Worm (Caenorhabditis elegans): ENCODE data around the gene cit-1.2.

DNA sequence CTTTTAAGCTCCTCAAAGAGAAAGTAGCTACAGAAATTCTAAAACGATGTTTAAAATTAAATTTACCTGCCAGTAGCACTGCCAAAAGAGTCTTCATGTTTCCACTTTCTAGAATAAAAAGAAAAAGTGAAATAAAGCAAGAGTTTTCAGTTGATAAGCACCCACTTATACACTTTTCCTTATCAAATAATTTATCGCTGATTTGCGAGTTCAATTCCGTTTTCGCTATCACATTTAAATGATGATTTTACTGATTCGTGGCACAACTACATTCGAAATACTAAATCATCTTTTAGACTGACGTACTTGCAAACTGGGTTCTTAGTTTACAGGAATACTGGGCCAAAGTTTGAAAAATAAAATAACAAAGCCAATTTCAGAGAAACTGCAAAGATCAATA, 40.4 kb downstream of the cit-1.2 start, which contains the start of gene K12H4.7:
- TF ChIP-seq hrde-1 (tag; optimal IDR thresholded peaks at IDR 0.05; ENCODE audit: borderline replicate concordance) (no peak), F39B2.1 (GFP tag; IDR thresholded peaks at IDR 0.05) (no peak), unc-62 (GFP tag; optimal IDR thresholded peaks at IDR 0.05) (no peak), rpc-1 (optimal IDR thresholded peaks at IDR 0.05) (no peak), rpc-1 (tag; optimal IDR thresholded peaks at IDR 0.05) (no peak)

Measured in whole organism, young adult.